Worm (Caenorhabditis elegans) whole organism, young adult: ENCODE results near the gene nstp-3.

Experiments
- F33H1.4 ChIP-seq: fragments of 200-800 bp; sonication (Bioruptor generic); IDR thresholded peaks from 2 replicates; pipeline ENCODE4 v1.3.6; 2022; ENCODE audit warnings: missing genetic modification reagents, missing genetic modification characterization, missing compliant biosample characterization
- K11D2.4 ChIP-seq: fragments of 200-800 bp; sonication (Bioruptor generic); IDR thresholded peaks from 2 replicates; pipeline ENCODE4 v1.3.6; 2022; ENCODE audit warnings: missing genetic modification reagents, missing genetic modification characterization, missing compliant biosample characterization
- K12H6.12 ChIP-seq: fragments of 200-800 bp; sonication (Bioruptor generic); optimal IDR thresholded peaks from 2 replicates; lab custom pipeline; 2018; ENCODE audit warnings: mild to moderate bottlenecking, missing genetic modification characterization, missing compliant biosample characterization
- ama-1 ChIP-seq, 3 experiments: fragments of 150-350 bp in 1 of 3; sonication (generic microtip) in 2 of 3; optimal IDR thresholded peaks; 2 replicates each; lab custom pipeline; 2014 to 2018; ENCODE audit warnings: missing biosample characterization in 2 of 3, missing genetic modification characterization in 2 of 3, missing genetic modification reagents in 2 of 3
- atf-7 ChIP-seq: sonication (generic microtip); optimal IDR thresholded peaks from 2 replicates; lab custom pipeline; 2017; ENCODE audit warnings: mild to moderate bottlenecking, missing genetic modification characterization, missing compliant biosample characterization
- attf-6 ChIP-seq: fragments of 200-800 bp; sonication (Bioruptor generic); IDR thresholded peaks from 2 replicates; pipeline ENCODE4 v1.3.6; 2022; ENCODE audit warnings: missing genetic modification reagents, missing genetic modification characterization, missing compliant biosample characterization
- ccch-3 ChIP-seq: fragments of 200-800 bp; sonication (Bioruptor generic); optimal IDR thresholded peaks from 2 replicates; lab custom pipeline; 2018; ENCODE audit warnings: mild to moderate bottlenecking, missing genetic modification characterization, missing compliant biosample characterization
- cebp-1 ChIP-seq, 2 experiments: fragments of 200-800 bp in 1 of 2; sonication (Bioruptor generic) in 1 of 2; sonication (generic microtip) in 1 of 2; IDR thresholded peaks in 1 of 2; optimal IDR thresholded peaks in 1 of 2; 2 replicates each; pipeline versions ENCODE4 v1.3.6 to Lab custom; 2017 to 2022; ENCODE audit warnings: missing compliant biosample characterization in 2 of 2, missing genetic modification characterization in 2 of 2, mild to moderate bottlenecking in 1 of 2, missing genetic modification reagents in 1 of 2, moderate library complexity in 1 of 2
- cebp-2 ChIP-seq: fragments of 200-800 bp; sonication (Bioruptor generic); IDR thresholded peaks from 2 replicates; pipeline ENCODE4 v1.3.6; 2022; ENCODE audit warnings: missing genetic modification characterization, missing compliant biosample characterization
- ceh-100 ChIP-seq: fragments of 200-800 bp; sonication (Bioruptor generic); IDR thresholded peaks from 2 replicates; pipeline ENCODE4 v1.3.6; 2022; ENCODE audit warnings: missing genetic modification reagents, missing genetic modification characterization, missing compliant biosample characterization
- ceh-27 ChIP-seq: fragments of 200-800 bp; sonication (Bioruptor generic); optimal IDR thresholded peaks from 2 replicates; lab custom pipeline; 2018; ENCODE audit warnings: mild to moderate bottlenecking, missing genetic modification characterization, moderate library complexity, missing compliant biosample characterization
- ceh-40 ChIP-seq: fragments of 200-800 bp; sonication (Bioruptor generic); IDR thresholded peaks from 2 replicates; pipeline ENCODE4 v1.3.6; 2022; ENCODE audit warnings: missing genetic modification characterization, missing compliant biosample characterization
- ceh-91 ChIP-seq: fragments of 200-800 bp; sonication (Bioruptor generic); IDR thresholded peaks from 2 replicates; pipeline ENCODE4 v1.3.6; 2022; ENCODE audit warnings: missing genetic modification reagents, missing genetic modification characterization, missing compliant biosample characterization
- die-1 ChIP-seq: sonication (generic microtip); optimal IDR thresholded peaks from 2 replicates; lab custom pipeline; 2016; ENCODE audit warnings: missing genotype, mild to moderate bottlenecking, missing genetic modification characterization, missing compliant biosample characterization
- dox-1 ChIP-seq: fragments of 200-800 bp; sonication (Bioruptor generic); IDR thresholded peaks from 2 replicates; pipeline ENCODE4 v1.3.6; 2022; ENCODE audit warnings: missing genetic modification reagents, missing genetic modification characterization, missing compliant biosample characterization
- dpl-1 ChIP-seq: fragments of 150-350 bp; optimal IDR thresholded peaks from 2 replicates; lab custom pipeline; 2014; ENCODE audit warnings: missing biosample characterization, missing genetic modification reagents, missing genetic modification characterization
- egl-44 ChIP-seq: fragments of 200-800 bp; sonication (Bioruptor generic); IDR thresholded peaks from 2 replicates; pipeline ENCODE4 v1.3.6; 2022; ENCODE audit warnings: missing genetic modification reagents, missing genetic modification characterization, missing compliant biosample characterization
- hmg-1.2 ChIP-seq: fragments of 200-800 bp; sonication (Bioruptor generic); IDR thresholded peaks from 2 replicates; pipeline ENCODE4 v1.3.6; 2022; ENCODE audit warnings: missing genetic modification reagents, missing genetic modification characterization, missing compliant biosample characterization
- let-526 ChIP-seq: fragments of 200-800 bp; sonication (Bioruptor generic); IDR thresholded peaks from 2 replicates; pipeline ENCODE4 v1.3.6; 2022; ENCODE audit warnings: missing genetic modification reagents, missing genetic modification characterization, missing compliant biosample characterization
- let-607 ChIP-seq, 2 experiments: fragments of 200-800 bp in 1 of 2; sonication (Bioruptor generic) in 1 of 2; sonication (generic microtip) in 1 of 2; optimal IDR thresholded peaks; 2 replicates each; lab custom pipeline; 2016 to 2018; ENCODE audit warnings: mild to moderate bottlenecking in 2 of 2, missing compliant biosample characterization in 2 of 2, missing genetic modification characterization in 2 of 2, moderate library complexity in 2 of 2, missing genotype in 1 of 2
- lin-40 ChIP-seq: sonication (generic microtip); optimal IDR thresholded peaks from 2 replicates; lab custom pipeline; 2016; ENCODE audit warnings: missing genetic modification characterization, mild to moderate bottlenecking, missing compliant biosample characterization, missing genotype, missing genetic modification reagents
- lir-1 ChIP-seq: fragments of 200-800 bp; sonication (Bioruptor generic); conservative IDR thresholded peaks from 2 replicates; pipeline ENCODE4 v1.3.6; 2022; ENCODE audit warnings: missing genetic modification reagents, missing genetic modification characterization, missing compliant biosample characterization
- lsy-27 ChIP-seq: sonication (generic microtip); optimal IDR thresholded peaks from 2 replicates; lab custom pipeline; 2017; ENCODE audit warnings: missing genetic modification characterization, mild to moderate bottlenecking, missing compliant biosample characterization, antibody characterized with exemption, missing genotype, borderline replicate concordance; ENCODE audit not compliant: insufficient read depth
- madf-6 ChIP-seq: fragments of 200-800 bp; sonication (Bioruptor generic); IDR thresholded peaks from 2 replicates; pipeline ENCODE4 v1.3.6; 2022; ENCODE audit warnings: missing genetic modification reagents, missing genetic modification characterization, missing compliant biosample characterization
- nhr-80 ChIP-seq: sonication (generic microtip); optimal IDR thresholded peaks from 2 replicates; lab custom pipeline; 2016; ENCODE audit warnings: missing genetic modification characterization, missing compliant biosample characterization
- rcor-1 ChIP-seq: fragments of 200-800 bp; sonication (Bioruptor generic); IDR thresholded peaks from 2 replicates; pipeline ENCODE4 v1.3.6; 2022; ENCODE audit warnings: missing genetic modification reagents, missing genetic modification characterization, missing compliant biosample characterization
- sea-2 ChIP-seq: fragments of 200-800 bp; sonication (Bioruptor generic); IDR thresholded peaks from 2 replicates; pipeline ENCODE4 v1.3.6; 2022; ENCODE audit warnings: missing genetic modification characterization, missing compliant biosample characterization
- somi-1 ChIP-seq: fragments of 200-800 bp; sonication (Bioruptor generic); optimal IDR thresholded peaks from 2 replicates; lab custom pipeline; 2018; ENCODE audit warnings: mild to moderate bottlenecking, missing genetic modification characterization, missing compliant biosample characterization
- tlf-1 ChIP-seq: fragments of 200-800 bp; sonication (Bioruptor generic); optimal IDR thresholded peaks from 2 replicates; lab custom pipeline; 2018; ENCODE audit warnings: mild to moderate bottlenecking, missing genetic modification characterization, missing compliant biosample characterization
- ztf-26 ChIP-seq: sonication (generic microtip); optimal IDR thresholded peaks from 2 replicates; lab custom pipeline; 2017; ENCODE audit warnings: missing genetic modification characterization, missing compliant biosample characterization

nstp-3 gene

ce11 chrV:5825478-5825877 lies 27.4 kb upstream of the nstp-3 start (continued):
- no peak for TF ChIP-seq ceh-100 (GFP tag; lab: Robert Waterston, UW)
- TF ChIP-seq ccch-3 = no peak
- no peak for TF ChIP-seq K12H6.12
- TF ChIP-seq F33H1.4 (GFP tag; lab: Robert Waterston, UW) = peak; percentile 74
- no peak for TF ChIP-seq hmg-1.2 (GFP tag; lab: Robert Waterston, UW)
- TF ChIP-seq lir-1 = no peak
- no peak for TF ChIP-seq ceh-27 (GFP tag; lab: Kevin White, UChicago)
- no peak for TF ChIP-seq ztf-26 (tag; lab: Kevin White, UChicago)
- TF ChIP-seq madf-6 (GFP tag; lab: Robert Waterston, UW) = 0 out of 2 replicates have a peak, but pooled peaks have one; percentile 10

ce11 chrV:5822968-5823367 lies 24.9 kb upstream of the nstp-3 start:
- peak; percentile 62 for TF ChIP-seq ztf-26 (tag; lab: Kevin White, UChicago)
- TF ChIP-seq cebp-1 (GFP tag; IDR thresholded peaks at IDR 0.05; lab: Robert Waterston, UW) = peak; percentile 61; the same call in 1 of the 2 replicates
- TF ChIP-seq cebp-1 (tag; optimal IDR thresholded peaks at IDR 0.05; lab: Kevin White, UChicago) = peak; percentile 87
- TF ChIP-seq die-1 (tag; lab: Kevin White, UChicago) = peak; percentile 14
- TF ChIP-seq dox-1 (GFP tag; lab: Robert Waterston, UW) = 0 out of 2 replicates have a peak, but pooled peaks have one; percentile 16
- peak; percentile 85 for TF ChIP-seq nhr-80
- TF ChIP-seq K11D2.4 (GFP tag; lab: Robert Waterston, UW) = 0 out of 2 replicates have a peak, but pooled peaks have one; percentile 32
- peak; percentile 70 for TF ChIP-seq lin-40
- no peak for TF ChIP-seq sea-2 (GFP tag; lab: Robert Waterston, UW)
- peak; percentile 67 for TF ChIP-seq somi-1 (GFP tag; lab: Kevin White, UChicago)
- no peak for TF ChIP-seq atf-7
- TF ChIP-seq cebp-2 (GFP tag; lab: Robert Waterston, UW) = no peak

- no peak for TF ChIP-seq ccch-3
- no peak for TF ChIP-seq rcor-1 (GFP tag; lab: Robert Waterston, UW)
- TF ChIP-seq ama-1 (optimal IDR thresholded peaks at IDR 0.05; lab: Kevin White, UChicago) = no peak
- TF ChIP-seq ama-1 (GFP tag; optimal IDR thresholded peaks at IDR 0.05; lab: Kevin White, UChicago) = no peak
- TF ChIP-seq ceh-40 = no peak
- peak; percentile 56 for TF ChIP-seq atf-7
- no peak for TF ChIP-seq dpl-1
- TF ChIP-seq hmg-1.2 (GFP tag; lab: Robert Waterston, UW) = no peak
- TF ChIP-seq egl-44 (GFP tag; lab: Robert Waterston, UW) = no peak
- TF ChIP-seq somi-1 (GFP tag; lab: Kevin White, UChicago) = no peak
- TF ChIP-seq nhr-80 = peak; percentile 93
- TF ChIP-seq let-526 = no peak
- TF ChIP-seq lsy-27 (tag; lab: Kevin White, UChicago) = no peak
These were observed 23.6 kb upstream of the nstp-3 start for ce11 chrV:5821451-5822143.

DNA sequence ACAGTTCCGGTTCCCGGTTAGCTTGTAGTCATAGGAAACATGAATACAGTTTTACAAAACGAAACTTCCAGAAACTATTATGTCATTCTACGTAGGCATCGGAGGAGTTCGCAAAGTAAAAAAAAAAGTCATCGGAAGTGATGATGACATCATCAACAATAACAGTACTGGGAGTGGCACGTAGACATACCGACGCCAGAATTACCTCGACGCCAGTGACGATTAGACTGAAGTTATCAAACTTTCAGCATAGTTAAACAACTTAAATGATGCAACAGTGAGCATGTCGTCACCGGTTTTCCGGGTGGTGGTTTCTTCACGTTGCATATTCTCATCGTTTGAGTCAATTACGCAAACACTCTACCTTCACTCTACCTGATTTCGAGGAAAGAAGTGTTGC lies 22.4 kb upstream of the nstp-3 start:
- TF ChIP-seq let-607 (tag; optimal IDR thresholded peaks at IDR 0.05; lab: Kevin White, UChicago) (no peak), ceh-91 (GFP tag; lab: Robert Waterston, UW) (no peak), tlf-1 (GFP tag; lab: Kevin White, UChicago) (no peak)

DNA sequence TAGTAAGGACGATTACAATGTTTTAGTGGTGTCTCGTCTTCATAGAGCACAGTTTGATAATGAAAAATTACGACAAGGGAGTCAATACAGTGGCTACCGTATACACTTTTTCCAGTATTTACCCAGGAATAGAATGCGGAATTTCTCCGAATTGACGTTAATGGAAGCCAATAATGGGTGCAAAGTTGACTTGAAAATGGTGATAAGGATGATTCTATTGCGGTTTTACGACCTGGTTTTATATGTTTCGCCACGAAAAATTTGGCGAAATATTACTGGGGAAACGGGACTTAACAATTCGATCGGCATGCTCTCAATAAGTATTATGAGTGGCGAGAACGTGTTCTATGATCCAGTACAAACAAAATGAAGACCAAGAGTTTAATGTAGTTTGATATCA lies 21.9 kb upstream of the nstp-3 start:
- TF ChIP-seq nhr-80 = peak; percentile 66
- no peak for TF ChIP-seq attf-6 (GFP tag; lab: Robert Waterston, UW)
- no peak for TF ChIP-seq K12H6.12
- peak; percentile 6; the same call in 1 of the 2 replicates for TF ChIP-seq dox-1 (GFP tag; lab: Robert Waterston, UW)
